Fruit fly (Drosophila melanogaster) whole organism, adult: Measurements from ENCODE around the gene CG12362.

ENCODE experiments used
- CG11617 ChIP-seq: fragments of 200-800 bp; sonication (Bioruptor generic); optimal IDR thresholded peaks from 2 replicates; lab custom pipeline; 2017; ENCODE audit warnings: mild to moderate bottlenecking, missing biosample characterization, missing genetic modification reagents, missing genetic modification characterization
- CG12768 ChIP-seq: fragments of 200-800 bp; sonication (Bioruptor generic); optimal IDR thresholded peaks from 2 replicates; lab custom pipeline; 2017; ENCODE audit warnings: missing biosample characterization, missing genetic modification characterization, mild to moderate bottlenecking, moderate library complexity, missing genetic modification reagents
- CG14711 ChIP-seq: fragments of 200-800 bp; sonication (Bioruptor generic); optimal IDR thresholded peaks from 2 replicates; lab custom pipeline; 2018; ENCODE audit warnings: missing biosample characterization, mild to moderate bottlenecking, missing genetic modification characterization, moderate library complexity
- Clk ChIP-seq: fragments of 200-800 bp; sonication (Bioruptor generic); optimal IDR thresholded peaks from 2 replicates; lab custom pipeline; 2017; ENCODE audit warnings: missing biosample characterization, missing genetic modification characterization
- Mnt ChIP-seq: fragments of 200-800 bp; sonication (Bioruptor generic); optimal IDR thresholded peaks from 2 replicates; lab custom pipeline; 2016; ENCODE audit warnings: missing biosample characterization, mild to moderate bottlenecking, missing genetic modification characterization
- cnc ChIP-seq, 2 experiments: fragments of >200 bp; optimal IDR thresholded peaks; 2 replicates each; lab custom pipeline; 2017
- tj ChIP-seq: fragments of 200-800 bp; sonication (Bioruptor generic); optimal IDR thresholded peaks from 3 replicates; lab custom pipeline; 2017; ENCODE audit warnings: missing biosample characterization, mild to moderate bottlenecking, missing genetic modification characterization, moderate library complexity

- TF ChIP-seq tj (GFP tag; lab: Kevin White, UChicago): no peak
- TF ChIP-seq cnc (optimal IDR thresholded peaks at IDR 0.05; lab: Kevin White, UChicago): no peak
- TF ChIP-seq Mnt: no peak
- no peak for TF ChIP-seq CG12768 (GFP tag; lab: Kevin White, UChicago)
- TF ChIP-seq CG11617 (GFP tag; lab: Kevin White, UChicago): no peak
- TF ChIP-seq Clk (GFP tag; lab: Kevin White, UChicago): no peak
- no peak for TF ChIP-seq CG14711 (tag; lab: Kevin White, UChicago)
These were observed 29.9 kb downstream of the CG12362 start for dm6 chr3L:10442486-10442885.
